Worm (Caenorhabditis elegans) whole organism, L2 larva: ENCODE data around the gene T01G1.2.

Experiments used
- C34F6.9 ChIP-seq: fragments of 150-350 bp; optimal IDR thresholded peaks from 2 replicates; lab custom pipeline; 2014; ENCODE audit warnings: missing biosample characterization, missing genetic modification characterization
- F13H6.1 ChIP-seq: sonication (generic microtip); optimal IDR thresholded peaks from 2 replicates; lab custom pipeline; 2016; ENCODE audit warnings: missing genetic modification characterization, missing compliant biosample characterization
- R02D3.7 ChIP-seq: fragments of 150-350 bp; optimal IDR thresholded peaks from 2 replicates; lab custom pipeline; 2014; ENCODE audit warnings: missing biosample characterization, missing genetic modification characterization
- ZK546.5 ChIP-seq: sonication (generic microtip); optimal IDR thresholded peaks from 2 replicates; lab custom pipeline; 2017; ENCODE audit warnings: missing biosample characterization, missing genetic modification characterization
- alr-1 ChIP-seq: fragments of 150-350 bp; optimal IDR thresholded peaks from 2 replicates; lab custom pipeline; 2014; ENCODE audit warnings: missing biosample characterization, missing genetic modification characterization
- aly-2 ChIP-seq: fragments of 150-350 bp; optimal IDR thresholded peaks from 2 replicates; lab custom pipeline; 2014; ENCODE audit warnings: missing biosample characterization, missing genetic modification characterization
- blmp-1 ChIP-seq: sonication (generic microtip); optimal IDR thresholded peaks from 2 replicates; lab custom pipeline; 2017; ENCODE audit warnings: missing genetic modification characterization, mild to moderate bottlenecking, missing compliant biosample characterization, antibody characterized with exemption, moderate library complexity; ENCODE audit not compliant: insufficient read depth
- ceh-16 ChIP-seq: fragments of 150-350 bp; optimal IDR thresholded peaks from 2 replicates; lab custom pipeline; 2014; ENCODE audit warnings: missing biosample characterization, missing genetic modification characterization
- ceh-82 ChIP-seq: fragments of 150-350 bp; optimal IDR thresholded peaks from 2 replicates; lab custom pipeline; 2014; ENCODE audit warnings: missing biosample characterization, missing genetic modification characterization
- crh-2 ChIP-seq: sonication (generic microtip); optimal IDR thresholded peaks from 2 replicates; lab custom pipeline; 2017; ENCODE audit warnings: missing biosample characterization, missing genetic modification characterization
- dmd-4 ChIP-seq: sonication (generic microtip); optimal IDR thresholded peaks from 2 replicates; lab custom pipeline; 2017; ENCODE audit warnings: missing biosample characterization, missing genetic modification characterization
- elt-1 ChIP-seq: fragments of 150-350 bp; optimal IDR thresholded peaks from 2 replicates; lab custom pipeline; 2014; ENCODE audit warnings: missing biosample characterization, missing genetic modification characterization
- elt-3 ChIP-seq: sonication (generic microtip); optimal IDR thresholded peaks from 2 replicates; lab custom pipeline; 2017; ENCODE audit warnings: missing biosample characterization, missing genetic modification characterization
- gmeb-1 ChIP-seq: fragments of 150-350 bp; optimal IDR thresholded peaks from 2 replicates; lab custom pipeline; 2014; ENCODE audit warnings: missing biosample characterization, missing genetic modification characterization
- lin-11 ChIP-seq: fragments of 150-350 bp; sonication (generic microtip); optimal IDR thresholded peaks from 2 replicates; lab custom pipeline; 2014; ENCODE audit warnings: missing biosample characterization, missing genetic modification characterization, inconsistent platforms, mixed read lengths
- lin-13 ChIP-seq: fragments of 150-350 bp; optimal IDR thresholded peaks from 2 replicates; lab custom pipeline; 2014; ENCODE audit warnings: missing biosample characterization, missing genetic modification reagents, missing genetic modification characterization
- lin-39 ChIP-seq: fragments of 150-350 bp; optimal IDR thresholded peaks from 2 replicates; lab custom pipeline; 2014; ENCODE audit warnings: missing biosample characterization, missing genetic modification reagents, missing genetic modification characterization
- lsy-2 ChIP-seq, 2 experiments: fragments of 150-350 bp in 1 of 2; sonication (generic microtip) in 1 of 2; optimal IDR thresholded peaks; 2 replicates each; lab custom pipeline; 2014 to 2017; ENCODE audit warnings: missing biosample characterization in 2 of 2, missing genetic modification characterization in 2 of 2
- mab-5 ChIP-seq: fragments of 150-350 bp; optimal IDR thresholded peaks from 2 replicates; lab custom pipeline; 2014; ENCODE audit warnings: missing biosample characterization, missing genetic modification characterization
- mdl-1 ChIP-seq, 2 experiments: fragments of 150-350 bp in 1 of 2; sonication (generic microtip) in 1 of 2; optimal IDR thresholded peaks; 2 replicates each; lab custom pipeline; 2017; ENCODE audit warnings: missing biosample characterization in 2 of 2, missing genetic modification characterization in 2 of 2
- nhr-10 ChIP-seq: sonication (generic microtip); optimal IDR thresholded peaks from 2 replicates; lab custom pipeline; 2017; ENCODE audit warnings: missing biosample characterization, missing genetic modification characterization
- nhr-12 ChIP-seq: fragments of 150-350 bp; optimal IDR thresholded peaks from 2 replicates; lab custom pipeline; 2014; ENCODE audit warnings: missing biosample characterization, missing genetic modification characterization
- nhr-129 ChIP-seq: fragments of 150-350 bp; optimal IDR thresholded peaks from 2 replicates; lab custom pipeline; 2014; ENCODE audit warnings: missing biosample characterization, missing genetic modification characterization
- nhr-21 ChIP-seq: fragments of 150-350 bp; optimal IDR thresholded peaks from 2 replicates; lab custom pipeline; 2014; ENCODE audit warnings: missing biosample characterization, missing genetic modification characterization
- nhr-237 ChIP-seq: fragments of 150-350 bp; optimal IDR thresholded peaks from 2 replicates; lab custom pipeline; 2014; ENCODE audit warnings: missing biosample characterization, missing genetic modification characterization
- nhr-25 ChIP-seq: fragments of 150-350 bp; sonication (generic microtip); optimal IDR thresholded peaks from 3 replicates; lab custom pipeline; 2014; ENCODE audit warnings: missing biosample characterization, missing genetic modification characterization
- nhr-77 ChIP-seq: fragments of 150-350 bp; optimal IDR thresholded peaks from 2 replicates; lab custom pipeline; 2014; ENCODE audit warnings: missing biosample characterization, missing genetic modification characterization
- peb-1 ChIP-seq: fragments of 150-350 bp; optimal IDR thresholded peaks from 2 replicates; lab custom pipeline; 2014; ENCODE audit warnings: missing biosample characterization, missing genetic modification characterization
- sem-4 ChIP-seq: fragments of 150-350 bp; optimal IDR thresholded peaks from 2 replicates; lab custom pipeline; 2014; ENCODE audit warnings: missing biosample characterization, missing genetic modification reagents, missing genetic modification characterization
- skn-1 ChIP-seq: sonication (generic microtip); optimal IDR thresholded peaks from 2 replicates; lab custom pipeline; 2017; ENCODE audit warnings: missing biosample characterization, missing genetic modification characterization
- sma-9 ChIP-seq, 2 experiments: fragments of 150-350 bp in 1 of 2; sonication (generic microtip) in 1 of 2; optimal IDR thresholded peaks; 2 replicates each; lab custom pipeline; 2014 to 2016; ENCODE audit warnings: missing genetic modification characterization in 2 of 2, mild to moderate bottlenecking in 1 of 2, missing biosample characterization in 1 of 2, missing compliant biosample characterization in 1 of 2, missing genetic modification reagents in 1 of 2, moderate library complexity in 1 of 2
- unc-39 ChIP-seq: fragments of 150-350 bp; optimal IDR thresholded peaks from 2 replicates; lab custom pipeline; 2014; ENCODE audit warnings: missing biosample characterization, missing genetic modification characterization
- unc-55 ChIP-seq: fragments of 150-350 bp; sonication (generic microtip); optimal IDR thresholded peaks from 3 replicates; lab custom pipeline; 2014; ENCODE audit warnings: missing biosample characterization, missing genetic modification reagents, missing genetic modification characterization
- zag-1 ChIP-seq: fragments of 150-350 bp; optimal IDR thresholded peaks from 2 replicates; lab custom pipeline; 2014; ENCODE audit warnings: missing biosample characterization, missing genetic modification characterization
- ztf-1 ChIP-seq: fragments of 200-800 bp; sonication (Bioruptor generic); conservative IDR thresholded peaks from 2 replicates; pipeline ENCODE4 v1.3.6; 2022; ENCODE audit warnings: missing genetic modification characterization, missing compliant biosample characterization
- ztf-11 ChIP-seq: sonication (generic microtip); optimal IDR thresholded peaks from 2 replicates; lab custom pipeline; 2017; ENCODE audit warnings: missing biosample characterization, missing genetic modification characterization
- ztf-4 ChIP-seq: fragments of 150-350 bp; optimal IDR thresholded peaks from 2 replicates; lab custom pipeline; 2014; ENCODE audit warnings: missing biosample characterization, missing genetic modification characterization

Gene T01G1.2

DNA sequence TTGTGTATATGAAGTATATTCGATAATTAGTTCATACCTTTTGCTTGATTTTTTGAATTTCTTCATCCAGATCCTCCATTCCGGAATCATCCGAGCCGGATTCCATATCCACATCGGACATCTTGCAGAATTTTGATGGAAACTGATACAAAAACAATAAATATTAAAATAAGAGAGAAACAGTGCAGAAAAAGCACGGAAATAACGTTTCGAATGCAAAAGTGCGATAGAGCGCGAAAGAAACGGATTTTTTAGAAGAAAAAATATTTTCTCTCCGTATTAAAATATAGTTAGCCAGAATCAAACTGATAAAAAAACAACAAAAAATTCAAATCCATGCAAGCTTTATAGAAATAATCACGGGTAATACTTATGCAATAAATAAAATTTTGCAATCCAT, 21.5 kb upstream of the T01G1.2 start, which contains the start of gene sart-3:
sart-3 (minus strand) TSS at position 219 of the 400 bp plus-strand sequence.
- TF ChIP-seq lin-39 (no peak), lin-11 (tag; lab: Kevin White, UChicago) (no peak), zag-1 (tag; lab: Kevin White, UChicago) (no peak), sem-4 (tag; lab: Kevin White, UChicago) (no peak), ceh-82 (no peak), mdl-1 (tag; optimal IDR thresholded peaks at IDR 0.05; lab: Kevin White, UChicago) (no peak), nhr-129 (tag; lab: Kevin White, UChicago) (no peak), ZK546.5 (tag; lab: Kevin White, UChicago) (no peak), ztf-4 (tag; lab: Kevin White, UChicago) (no peak), C34F6.9 (tag; lab: Kevin White, UChicago) (peak; percentile 47), blmp-1 (tag; lab: Kevin White, UChicago) (no peak), nhr-25 (tag; lab: Kevin White, UChicago) (no peak), ztf-1 (GFP tag; lab: Robert Waterston, UW) (no peak), unc-55 (GFP tag; lab: Kevin White, UChicago) (peak; percentile 58)

DNA sequence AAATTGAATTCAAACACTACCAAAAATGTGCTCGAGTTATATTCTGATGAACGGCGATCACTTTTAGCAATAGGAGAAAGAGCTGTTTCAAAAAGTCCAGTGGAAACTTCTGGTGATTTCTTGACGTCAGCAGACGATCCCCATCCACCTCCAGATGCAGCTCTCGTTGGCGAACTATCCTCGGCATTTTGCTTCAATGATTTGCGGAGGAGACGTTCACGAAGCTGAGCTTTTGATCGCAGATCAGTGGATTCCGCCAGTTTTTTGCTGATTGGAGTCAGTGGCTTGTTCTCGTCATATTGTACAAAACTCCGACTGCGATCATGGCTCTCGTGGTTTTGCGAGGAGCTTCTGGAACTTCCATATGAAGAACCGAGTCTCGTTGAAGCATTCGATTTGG, 18.0 kb upstream of the T01G1.2 start:
- no peak for TF ChIP-seq skn-1 (tag; lab: Kevin White, UChicago)
- TF ChIP-seq nhr-237 (tag; lab: Kevin White, UChicago), result no peak
- no peak for TF ChIP-seq unc-39
- TF ChIP-seq nhr-129 (tag; lab: Kevin White, UChicago), result no peak
- TF ChIP-seq aly-2 (tag; lab: Kevin White, UChicago), result no peak
- no peak for TF ChIP-seq sma-9 (GFP tag; optimal IDR thresholded peaks at IDR 0.05; lab: Kevin White, UChicago)
- no peak for TF ChIP-seq sma-9 (tag; optimal IDR thresholded peaks at IDR 0.05; lab: Kevin White, UChicago)
- TF ChIP-seq peb-1, result no peak
- TF ChIP-seq blmp-1 (tag; lab: Kevin White, UChicago), result no peak
- TF ChIP-seq nhr-77 (tag; lab: Kevin White, UChicago), result no peak
- no peak for TF ChIP-seq F13H6.1
- TF ChIP-seq nhr-12 (tag; lab: Kevin White, UChicago), result no peak
- TF ChIP-seq nhr-10 (tag; lab: Kevin White, UChicago), result no peak
- TF ChIP-seq zag-1 (tag; lab: Kevin White, UChicago), result no peak
- TF ChIP-seq, all 48 proteins: peak for 0

DNA sequence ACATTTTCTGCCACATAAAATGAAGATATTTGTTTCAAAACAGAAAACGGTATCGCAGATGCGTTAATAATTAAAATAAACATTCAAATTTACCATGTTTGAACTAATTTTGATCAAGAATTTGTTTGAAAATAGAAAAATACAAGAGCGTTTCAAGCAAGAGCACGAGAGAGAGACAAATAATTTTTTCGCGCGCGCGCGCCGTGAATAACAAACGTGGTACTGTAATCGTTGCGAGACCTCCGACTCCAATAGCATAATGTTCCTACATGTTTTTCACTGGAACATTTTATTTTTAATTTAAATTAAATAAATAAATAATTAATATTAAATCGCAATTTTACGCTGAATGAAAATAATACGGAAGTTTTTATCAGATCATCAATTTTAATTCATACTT, 17.2 kb upstream of the T01G1.2 start, which contains the start of gene F54E12.2:
F54E12.2 (minus strand) TSS at position 164 of the 400 bp plus-strand sequence.
- TF ChIP-seq ztf-4 (tag; lab: Kevin White, UChicago), result no peak
- TF ChIP-seq lin-13 (GFP tag; lab: Kevin White, UChicago), result no peak
- TF ChIP-seq aly-2 (tag; lab: Kevin White, UChicago), result no peak
- no peak for TF ChIP-seq nhr-12 (tag; lab: Kevin White, UChicago)
- TF ChIP-seq gmeb-1 (tag; lab: Kevin White, UChicago), result no peak
- TF ChIP-seq mdl-1 (tag; optimal IDR thresholded peaks at IDR 0.05; lab: Kevin White, UChicago), result no peak
- no peak for TF ChIP-seq R02D3.7 (tag; lab: Kevin White, UChicago)
- TF ChIP-seq nhr-129 (tag; lab: Kevin White, UChicago), result no peak
- TF ChIP-seq mab-5, result no peak
- no peak for TF ChIP-seq ztf-11
- no peak for TF ChIP-seq alr-1 (tag; lab: Kevin White, UChicago)
- TF ChIP-seq, all 48 proteins: peak for 0

DNA sequence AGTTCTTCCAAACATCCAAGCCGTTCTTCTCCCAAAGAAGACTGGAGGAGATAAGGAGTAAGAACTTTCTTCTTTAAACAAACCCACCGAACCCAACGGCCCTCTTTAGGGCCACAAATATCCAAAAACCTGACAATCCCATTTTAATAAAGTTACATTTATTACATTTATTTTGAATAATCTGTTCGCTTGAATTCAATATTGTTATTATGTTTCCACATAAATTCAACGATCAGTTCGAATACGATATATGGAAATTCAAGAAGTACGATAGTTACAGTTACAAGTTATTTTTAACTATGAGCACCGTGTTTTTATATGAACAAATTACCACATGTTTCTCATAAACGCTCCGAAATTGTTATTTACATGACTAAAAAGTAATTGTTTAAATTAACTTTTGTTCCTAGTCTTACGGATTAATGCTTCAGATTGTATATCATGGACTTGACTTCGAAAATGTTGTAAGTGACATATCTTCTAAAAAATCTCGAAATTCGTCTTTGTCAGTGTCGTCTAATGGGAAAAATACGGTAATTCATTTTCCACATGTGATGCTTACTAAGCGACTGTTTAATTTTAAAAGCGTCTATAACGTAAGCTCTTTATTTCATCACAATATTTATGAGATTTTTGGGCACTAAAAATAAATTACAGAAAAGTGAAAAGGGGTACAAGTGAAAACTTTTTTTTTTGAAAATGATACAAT, 13.3 kb upstream of the T01G1.2 start:
- TF ChIP-seq nhr-12 (tag; lab: Kevin White, UChicago), result no peak
- TF ChIP-seq elt-1 (tag; lab: Kevin White, UChicago), result no peak
- TF ChIP-seq ztf-11, result no peak
- TF ChIP-seq gmeb-1 (tag; lab: Kevin White, UChicago), result no peak
- no peak for TF ChIP-seq mab-5
- no peak for TF ChIP-seq crh-2 (tag; lab: Kevin White, UChicago)
- TF ChIP-seq F13H6.1, result no peak
- no peak for TF ChIP-seq nhr-237 (tag; lab: Kevin White, UChicago)
- no peak for TF ChIP-seq sma-9 (GFP tag; optimal IDR thresholded peaks at IDR 0.05; lab: Kevin White, UChicago)
- TF ChIP-seq sma-9 (tag; optimal IDR thresholded peaks at IDR 0.05; lab: Kevin White, UChicago), result no peak
- no peak for TF ChIP-seq lsy-2 (tag; optimal IDR thresholded peaks at IDR 0.05; lab: Kevin White, UChicago)
- no peak for TF ChIP-seq elt-3 (tag; lab: Kevin White, UChicago)
- TF ChIP-seq C34F6.9 (tag; lab: Kevin White, UChicago), result no peak
- TF ChIP-seq dmd-4 (tag; lab: Kevin White, UChicago), result no peak
- TF ChIP-seq nhr-77 (tag; lab: Kevin White, UChicago), result no peak
- TF ChIP-seq blmp-1 (tag; lab: Kevin White, UChicago), result no peak
- no peak for TF ChIP-seq nhr-21
- TF ChIP-seq mdl-1 (tag; optimal IDR thresholded peaks at IDR 0.05; lab: Kevin White, UChicago), result no peak
- TF ChIP-seq ceh-16 (tag; lab: Kevin White, UChicago), result no peak
- TF ChIP-seq nhr-25 (tag; lab: Kevin White, UChicago), result no peak
